Worm (Caenorhabditis elegans): ENCODE measurements around the gene srbc-63.

DNA sequence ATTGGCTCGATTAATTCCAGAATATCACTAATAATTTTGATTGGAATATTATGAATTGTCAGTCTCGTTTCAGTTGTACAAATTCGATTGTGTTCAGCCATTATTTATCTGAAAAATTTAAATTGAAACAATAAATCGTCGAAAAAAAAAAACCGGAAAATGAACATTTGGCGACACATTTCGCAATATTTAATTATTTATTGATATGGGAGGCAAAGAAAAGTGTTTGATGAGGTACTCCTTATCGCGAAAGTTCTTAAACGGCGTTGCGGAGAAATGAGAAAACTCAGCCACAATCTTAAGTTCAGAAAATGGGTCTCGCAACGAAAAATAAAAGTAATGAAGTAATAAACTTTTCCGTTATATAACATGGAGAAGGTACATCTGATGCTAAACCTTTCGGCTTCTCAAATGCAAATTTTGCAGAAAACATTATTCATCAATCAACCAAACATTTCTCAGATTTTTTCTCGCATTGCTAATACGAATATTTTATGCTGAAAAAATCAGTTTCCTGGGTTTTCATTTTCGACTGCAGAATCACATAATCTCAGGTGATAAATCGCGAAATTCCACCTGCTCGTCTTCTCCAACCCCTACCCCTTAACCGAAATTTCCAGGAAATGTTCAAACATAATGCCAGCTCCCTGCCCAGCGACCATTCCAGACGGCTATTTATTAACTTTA is 12.7 kb downstream of the srbc-63 start, which contains the start of the genes T06E6.15 and sri-7:
- TF ChIP-seq elt-1 (tag; optimal IDR thresholded peaks at IDR 0.05; ENCODE audit: borderline replicate concordance, insufficient read depth) (no peak), snpc-4 (tag; optimal IDR thresholded peaks at IDR 0.05) (no peak), nhr-76 (tag; optimal IDR thresholded peaks at IDR 0.05) (no peak), unc-39 (tag; optimal IDR thresholded peaks at IDR 0.05) (no peak), ceh-43 (GFP tag; optimal IDR thresholded peaks at IDR 0.05) (no peak)
